Worm (Caenorhabditis elegans) whole organism, L3 larva: ENCODE measurements around the gene grl-23.

Experiments
- aly-2 ChIP-seq: fragments of 150-350 bp; optimal IDR thresholded peaks from 2 replicates; lab custom pipeline; 2014; ENCODE audit warnings: missing biosample characterization, missing genetic modification characterization
- daf-12 ChIP-seq: fragments of 150-350 bp; optimal IDR thresholded peaks from 2 replicates; lab custom pipeline; 2014; ENCODE audit warnings: missing biosample characterization, missing genetic modification reagents, missing genetic modification characterization
- elt-3 ChIP-seq, 3 experiments: fragments of 150-350 bp in 1 of 3; sonication (generic microtip) in 2 of 3; optimal IDR thresholded peaks; 2 replicates in 2 of 3; 4 replicates in 1 of 3; lab custom pipeline; 2014 to 2017; ENCODE audit warnings: missing biosample characterization in 3 of 3, missing genetic modification characterization in 3 of 3
- fkh-10 ChIP-seq: sonication (generic microtip); optimal IDR thresholded peaks from 2 replicates; lab custom pipeline; 2017; ENCODE audit warnings: missing biosample characterization, missing genetic modification reagents, missing genetic modification characterization
- hmg-11 ChIP-seq: sonication (generic microtip); optimal IDR thresholded peaks from 2 replicates; lab custom pipeline; 2016; ENCODE audit warnings: missing genetic modification characterization, missing compliant biosample characterization
- mdl-1 ChIP-seq: fragments of 150-350 bp; optimal IDR thresholded peaks from 2 replicates; lab custom pipeline; 2014; ENCODE audit warnings: missing biosample characterization, missing genetic modification characterization
- nhr-23 ChIP-seq: fragments of 150-350 bp; optimal IDR thresholded peaks from 2 replicates; lab custom pipeline; 2014; ENCODE audit warnings: missing biosample characterization, missing genetic modification reagents, missing genetic modification characterization
- nhr-77 ChIP-seq: fragments of 150-350 bp; optimal IDR thresholded peaks from 2 replicates; lab custom pipeline; 2014; ENCODE audit warnings: missing biosample characterization, missing genetic modification characterization
- pha-4 ChIP-seq: fragments of 150-350 bp; optimal IDR thresholded peaks from 2 replicates; lab custom pipeline; 2014; ENCODE audit warnings: missing biosample characterization, missing genetic modification reagents, missing genetic modification characterization
- sea-2 ChIP-seq: fragments of 150-350 bp; sonication (generic microtip); optimal IDR thresholded peaks from 4 replicates; lab custom pipeline; 2014; ENCODE audit warnings: missing biosample characterization, missing genetic modification reagents, missing genetic modification characterization
- zag-1 ChIP-seq: fragments of 150-350 bp; optimal IDR thresholded peaks from 2 replicates; lab custom pipeline; 2014; ENCODE audit warnings: missing biosample characterization, missing genetic modification characterization

DNA sequence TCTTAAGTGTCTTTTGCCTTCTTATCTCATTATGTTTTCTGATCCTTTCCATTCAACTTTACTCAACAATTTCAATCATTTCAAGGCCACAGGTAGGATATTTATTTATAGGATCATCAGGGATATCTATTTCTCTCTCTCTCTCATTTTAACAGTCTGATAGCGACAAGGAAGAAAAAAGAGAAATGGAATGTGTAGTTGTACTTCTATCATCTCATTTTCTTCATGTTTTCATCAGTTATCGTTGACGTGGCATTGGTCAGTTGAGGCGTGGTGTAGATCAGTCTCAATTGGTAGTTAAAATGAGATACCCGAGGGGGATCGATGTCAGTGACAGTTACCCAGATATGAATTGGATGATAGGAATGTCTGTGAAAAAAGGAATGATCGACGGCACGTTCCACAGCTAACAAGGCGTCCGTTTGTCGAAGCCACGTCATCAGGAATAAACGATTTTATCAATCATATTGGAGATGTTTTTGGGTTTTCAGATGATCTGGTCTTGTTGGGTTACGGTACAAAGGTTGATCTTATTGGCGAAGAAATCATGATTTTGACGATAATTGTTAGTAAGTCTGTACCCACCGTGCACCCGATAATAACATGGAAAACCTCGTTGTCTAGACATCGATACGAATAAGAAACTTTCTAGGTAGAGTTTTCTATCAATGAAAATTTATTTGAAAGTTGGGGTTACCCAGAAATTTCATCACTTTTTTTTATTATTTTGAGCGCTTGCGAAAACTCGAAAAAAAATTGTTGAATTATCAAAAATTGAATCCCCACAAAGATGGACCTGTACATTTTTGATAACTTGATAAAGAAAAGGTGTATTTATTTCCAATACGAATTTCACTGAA is 22.3 kb downstream of the grl-23 start:
- no peak for TF ChIP-seq sea-2 (GFP tag; lab: Kevin White, UChicago)
- peak; percentile 52 to 84 (median 84) for TF ChIP-seq elt-3 (tag; optimal IDR thresholded peaks at IDR 0.05; lab: Kevin White, UChicago)
- TF ChIP-seq pha-4: no peak
- no peak for TF ChIP-seq zag-1 (tag; lab: Kevin White, UChicago)
- TF ChIP-seq fkh-10 (GFP tag; lab: Kevin White, UChicago): no peak
- TF ChIP-seq nhr-77 (tag; lab: Kevin White, UChicago): no peak
- TF ChIP-seq nhr-23 (tag; lab: Kevin White, UChicago): peak; percentile 77
- TF ChIP-seq daf-12 (tag; lab: Kevin White, UChicago): no peak
- no peak for TF ChIP-seq aly-2 (tag; lab: Kevin White, UChicago)
- no peak for TF ChIP-seq hmg-11 (tag; lab: Kevin White, UChicago)
- TF ChIP-seq mdl-1 (tag; lab: Kevin White, UChicago): no peak
